ENCODE assay signal across 3 worm cellular contexts in genomic region chrIII:13614206-13614605, ce11.
TF ChIP-seq lines count a peak whose summit lies in the region.

No protein-coding gene starts in this region.

TF ChIP-seq in whole organism, L3 larva, 47 proteins besides CTCF, POLR2A, EP300 and RAD21:
- TF ChIP-seq R02D3.7 (tag; optimal IDR thresholded peaks at IDR 0.05; lab: Kevin White, UChicago) (no peak), ama-1 (optimal IDR thresholded peaks at IDR 0.05; lab: Kevin White, UChicago) (peak; percentile 24)
TF ChIP-seq in whole organism, L3 larva: peak in this region for 1.

TF ChIP-seq in whole organism, L4 larva, 104 proteins besides CTCF, POLR2A, EP300 and RAD21:
- TF ChIP-seq madf-5 (GFP tag; IDR thresholded peaks at IDR 0.05; lab: Robert Waterston, UW) (no peak), nhr-11 (tag; optimal IDR thresholded peaks at IDR 0.05; lab: Kevin White, UChicago) (no peak), aha-1 (tag; lab: Kevin White, UChicago) (peak; percentile 77), nhr-102 (tag; optimal IDR thresholded peaks at IDR 0.05; lab: Kevin White, UChicago) (no peak), ama-1 (optimal IDR thresholded peaks at IDR 0.05; lab: Kevin White, UChicago) (peak; percentile 36), ceh-82 (tag; optimal IDR thresholded peaks at IDR 0.05; lab: Kevin White, UChicago) (no peak), unc-130 (GFP tag; optimal IDR thresholded peaks at IDR 0.05; lab: Kevin White, UChicago) (no peak), unc-62 (GFP tag; optimal IDR thresholded peaks at IDR 0.05 in 1 of 2; lab: Kevin White, UChicago) (peak in 1 of 2 experiments; percentile 77), unc-62 (tag; optimal IDR thresholded peaks at IDR 0.05; lab: Kevin White, UChicago) (no peak)

TF ChIP-seq in whole organism, young adult, 124 proteins besides CTCF, POLR2A, EP300 and RAD21:
- no peak for TF ChIP-seq rcor-1 (GFP tag; IDR thresholded peaks at IDR 0.05; lab: Robert Waterston, UW)
- TF ChIP-seq him-1 (tag; optimal IDR thresholded peaks at IDR 0.05; lab: Kevin White, UChicago): peak; percentile 30
- TF ChIP-seq F33H1.4 (GFP tag; IDR thresholded peaks at IDR 0.05; lab: Robert Waterston, UW): no peak
- no peak for TF ChIP-seq ets-4 (GFP tag; optimal IDR thresholded peaks at IDR 0.05; lab: Kevin White, UChicago)
- TF ChIP-seq nfyb-1 (GFP tag; IDR thresholded peaks at IDR 0.05; lab: Robert Waterston, UW): no peak
- TF ChIP-seq Y95B8A.8 (GFP tag; IDR thresholded peaks at IDR 0.05; lab: Robert Waterston, UW): 0 out of 2 replicates have a peak, but pooled peaks have one; percentile 24
- TF ChIP-seq nhr-27 (tag; optimal IDR thresholded peaks at IDR 0.05; lab: Kevin White, UChicago): no peak
- no peak for TF ChIP-seq F23B12.7 (tag; optimal IDR thresholded peaks at IDR 0.05; lab: Kevin White, UChicago; ENCODE audit: insufficient read depth)
- no peak for TF ChIP-seq ceh-91 (GFP tag; IDR thresholded peaks at IDR 0.05; lab: Robert Waterston, UW)
- no peak for TF ChIP-seq attf-3 (GFP tag; conservative IDR thresholded peaks at IDR 0.05; lab: Robert Waterston, UW)
- no peak for TF ChIP-seq nhr-120 (GFP tag; IDR thresholded peaks at IDR 0.05; lab: Robert Waterston, UW)
- no peak for TF ChIP-seq ztf-18 (tag; optimal IDR thresholded peaks at IDR 0.05; lab: Kevin White, UChicago)
- no peak for TF ChIP-seq egl-44 (GFP tag; IDR thresholded peaks at IDR 0.05; lab: Robert Waterston, UW)
- TF ChIP-seq F57A8.1 (GFP tag; optimal IDR thresholded peaks at IDR 0.05; lab: Kevin White, UChicago): no peak
- no peak for TF ChIP-seq sdz-38 (tag; optimal IDR thresholded peaks at IDR 0.05; lab: Kevin White, UChicago)
- no peak for TF ChIP-seq F10E7.11 (tag; optimal IDR thresholded peaks at IDR 0.05; lab: Kevin White, UChicago)
- TF ChIP-seq F57C9.4 (tag; optimal IDR thresholded peaks at IDR 0.05; lab: Kevin White, UChicago): no peak
